Fruit fly (Drosophila melanogaster) ovary, adult (tissue): ENCODE data around the gene CG8541.

ENCODE experiments used
- CG17801 ChIP-seq: fragments of 200-800 bp; optimal IDR thresholded peaks from 2 replicates; lab custom pipeline; 2019; ENCODE audit warnings: missing biosample characterization, mild to moderate bottlenecking, missing genetic modification characterization, moderate library complexity; ENCODE audit not compliant: partially characterized antibody

The CG8541 gene

dm6 chr3L:7471259-7471658, at the start of gene CG8541:
CG8541 (plus strand) TSS chr3L:7471559.
- TF ChIP-seq CG17801 (GFP tag; lab: Kevin White, UChicago): no peak

- TF ChIP-seq CG17801 (GFP tag; lab: Kevin White, UChicago): no peak
Measured at dm6 chr3L:7422578-7422977, 48.8 kb upstream of the CG8541 start.

- TF ChIP-seq CG17801 (GFP tag; lab: Kevin White, UChicago): no peak
Measured at dm6 chr3L:7423517-7423916, 47.8 kb upstream of the CG8541 start, which contains the start of gene CG42458. CG42458 (plus strand) TSS chr3L:7423827.

dm6 chr3L:7432265-7432664, 39.1 kb upstream of the CG8541 start:
- no peak for TF ChIP-seq CG17801 (GFP tag; lab: Kevin White, UChicago)

dm6 chr3L:7432811-7433324, 38.5 kb upstream of the CG8541 start:
- TF ChIP-seq CG17801 (GFP tag; lab: Kevin White, UChicago): no peak

- TF ChIP-seq CG17801 (GFP tag; lab: Kevin White, UChicago): peak; percentile 49
Measured at dm6 chr3L:7433325-7433827, 38.0 kb upstream of the CG8541 start.

- no peak for TF ChIP-seq CG17801 (GFP tag; lab: Kevin White, UChicago)
Measured at dm6 chr3L:7434198-7434597, 37.2 kb upstream of the CG8541 start.

dm6 chr3L:7434715-7435653, 36.4 kb upstream of the CG8541 start, which contains the start of gene Rac2:
Rac2 (minus strand) TSS chr3L:7435190.
- TF ChIP-seq CG17801 (GFP tag; lab: Kevin White, UChicago): peak; percentile 46

- TF ChIP-seq CG17801 (GFP tag; lab: Kevin White, UChicago): no peak
Measured at dm6 chr3L:7437366-7437765, 34.0 kb upstream of the CG8541 start, which contains the start of gene CG14835. CG14835 (minus strand) TSS chr3L:7437466.

- no peak for TF ChIP-seq CG17801 (GFP tag; lab: Kevin White, UChicago)
Measured at dm6 chr3L:7439305-7439704, 32.1 kb upstream of the CG8541 start, which contains the start of gene sphinx1. sphinx1 (minus strand) TSS chr3L:7439405.

- TF ChIP-seq CG17801 (GFP tag; lab: Kevin White, UChicago): no peak
Measured at dm6 chr3L:7440633-7441032, 30.7 kb upstream of the CG8541 start, which contains the start of gene sphinx2. sphinx2 (minus strand) TSS chr3L:7440733.

dm6 chr3L:7449097-7449496, 22.3 kb upstream of the CG8541 start:
- no peak for TF ChIP-seq CG17801 (GFP tag; lab: Kevin White, UChicago)

dm6 chr3L:7450553-7450952, 20.8 kb upstream of the CG8541 start, which contains the start of gene CG33278:
CG33278 (plus strand) TSS chr3L:7450853.
- no peak for TF ChIP-seq CG17801 (GFP tag; lab: Kevin White, UChicago)

dm6 chr3L:7455849-7456248, 15.5 kb upstream of the CG8541 start, which contains the start of gene ppk26:
ppk26 (plus strand) TSS chr3L:7456149.
- TF ChIP-seq CG17801 (GFP tag; lab: Kevin White, UChicago): no peak

- no peak for TF ChIP-seq CG17801 (GFP tag; lab: Kevin White, UChicago)
Measured at dm6 chr3L:7465209-7465608, 6.2 kb upstream of the CG8541 start, which contains the start of the genes CG42660, CG42661 and Tsp66A. CG42660 (plus strand) TSS chr3L:7465509. CG42661 (plus strand) TSS chr3L:7465509. Tsp66A (plus strand) TSS chr3L:7465509.
